Worm (Caenorhabditis elegans): ENCODE data around the gene mmab-1.

- no peak for TF ChIP-seq nhr-76 (tag; optimal IDR thresholded peaks at IDR 0.05)
- no peak for TF ChIP-seq unc-39 (tag; optimal IDR thresholded peaks at IDR 0.05)
- no peak for TF ChIP-seq pha-4 (tag; optimal IDR thresholded peaks at IDR 0.05)
- no peak for TF ChIP-seq snpc-4 (tag; optimal IDR thresholded peaks at IDR 0.05)
- no peak for TF ChIP-seq sem-2 (GFP tag; optimal IDR thresholded peaks at IDR 0.05)
Measured at ce11 chrIII:4870478-4870877, 51.4 kb downstream of the mmab-1 start, which contains the start of gene gipc-1.
